Worm (Caenorhabditis elegans) whole organism, mixed stage, embryonic: ENCODE data around the gene Y43F8C.17.

ENCODE experiments used
- mab-5 ChIP-seq: fragments of 150-350 bp; optimal IDR thresholded peaks from 2 replicates; lab custom pipeline; 2014; ENCODE audit warnings: missing biosample characterization, missing genetic modification characterization
- unc-120 ChIP-seq: sonication (generic microtip); optimal IDR thresholded peaks from 2 replicates; lab custom pipeline; 2017; ENCODE audit warnings: missing genetic modification characterization, missing compliant biosample characterization; ENCODE audit not compliant: poor library complexity, severe bottlenecking

- TF ChIP-seq mab-5 (tag; lab: Kevin White, UChicago) (no peak), unc-120 (tag; lab: Kevin White, UChicago) (no peak)
Observed at ce11 chrV:19724589-19724988, 8.6 kb downstream of the Y43F8C.17 start.
